Fruit fly (Drosophila melanogaster) whole organism, embryonic: Measurements from ENCODE around the gene Sf3b3.
A peak's percentile ranks its signal among the peaks of the same experiment; 100 is the strongest.

Source experiments
- CG10462 ChIP-seq: fragments of 200-800 bp; sonication (Bioruptor generic); optimal IDR thresholded peaks from 2 replicates; lab custom pipeline; 2016; ENCODE audit warnings: missing biosample characterization, missing genetic modification characterization
- CG11560 ChIP-seq: fragments of 200-800 bp; sonication (Bioruptor generic); IDR thresholded peaks from 3 replicates; pipeline ENCODE4 v1.3.6; 2022; ENCODE audit warnings: missing biosample characterization, missing genetic modification characterization
- CG14965 ChIP-seq: fragments of 200-800 bp; sonication (Bioruptor generic); optimal IDR thresholded peaks from 2 replicates; lab custom pipeline; 2016; ENCODE audit warnings: missing biosample characterization, missing genetic modification characterization, borderline replicate concordance
- CG15479 ChIP-seq: fragments of 200-800 bp; sonication (Bioruptor generic); optimal IDR thresholded peaks from 3 replicates; lab custom pipeline; 2019; ENCODE audit warnings: missing biosample characterization, mild to moderate bottlenecking, missing genetic modification characterization, moderate library complexity
- CG15514 ChIP-seq: fragments of 200-800 bp; sonication (Bioruptor generic); optimal IDR thresholded peaks from 3 replicates; lab custom pipeline; 2017; ENCODE audit warnings: missing biosample characterization, missing genetic modification characterization, mild to moderate bottlenecking, moderate library complexity, missing genetic modification reagents
- CG16813 ChIP-seq: fragments of 200-800 bp; sonication (Bioruptor generic); IDR thresholded peaks from 3 replicates; pipeline ENCODE4 v1.3.6; 2022; ENCODE audit warnings: missing biosample characterization, missing genetic modification characterization; ENCODE audit not compliant: partially characterized antibody
- CG17328 ChIP-seq: fragments of 200-800 bp; sonication (Bioruptor generic); IDR thresholded peaks from 2 replicates; pipeline ENCODE4 v1.3.6; 2022; ENCODE audit warnings: missing biosample characterization, missing genetic modification characterization
- CG17612 ChIP-seq: fragments of 200-800 bp; sonication (Bioruptor generic); IDR thresholded peaks from 2 replicates; pipeline ENCODE4 v1.3.6; 2022; ENCODE audit warnings: missing biosample characterization, missing genetic modification characterization
- CG18764 ChIP-seq: fragments of 200-800 bp; sonication (Bioruptor generic); optimal IDR thresholded peaks from 3 replicates; lab custom pipeline; 2016; ENCODE audit warnings: missing biosample characterization, missing genetic modification characterization
- CG30020 ChIP-seq: fragments of 200-800 bp; optimal IDR thresholded peaks from 2 replicates; lab custom pipeline; 2019; ENCODE audit warnings: missing biosample characterization, mild to moderate bottlenecking, missing genetic modification characterization, moderate library complexity
- CG3065 ChIP-seq: fragments of 200-800 bp; sonication (Bioruptor generic); optimal IDR thresholded peaks from 2 replicates; lab custom pipeline; 2016; ENCODE audit warnings: missing biosample characterization, missing genetic modification characterization
- CG31365 ChIP-seq: fragments of 200-800 bp; sonication (Bioruptor generic); optimal IDR thresholded peaks from 2 replicates; lab custom pipeline; 2018; ENCODE audit warnings: missing biosample characterization, mild to moderate bottlenecking, missing genetic modification characterization
- CG34224 ChIP-seq: fragments of 200-800 bp; sonication (Bioruptor generic); IDR thresholded peaks from 3 replicates; pipeline ENCODE4 v1.3.6; 2022; ENCODE audit warnings: missing biosample characterization, missing genetic modification characterization; ENCODE audit not compliant: partially characterized antibody
- CG6175 ChIP-seq: fragments of 200-800 bp; sonication (Bioruptor generic); IDR thresholded peaks from 3 replicates; pipeline ENCODE4 v1.3.6; 2022; ENCODE audit warnings: missing biosample characterization, missing genetic modification characterization
- CG6654 ChIP-seq: fragments of 200-800 bp; sonication (Bioruptor generic); optimal IDR thresholded peaks from 2 replicates; lab custom pipeline; 2017; ENCODE audit warnings: missing biosample characterization, mild to moderate bottlenecking, missing genetic modification characterization
- CG6791 ChIP-seq: fragments of 200-800 bp; sonication (Bioruptor generic); IDR thresholded peaks from 3 replicates; pipeline ENCODE4 v1.3.6; 2022; ENCODE audit warnings: missing biosample characterization, missing genetic modification characterization; ENCODE audit not compliant: partially characterized antibody
- CG7786 ChIP-seq: fragments of 200-800 bp; sonication (Bioruptor generic); optimal IDR thresholded peaks from 2 replicates; lab custom pipeline; 2016; ENCODE audit warnings: missing biosample characterization, missing genetic modification characterization
- CG8290 ChIP-seq, 3 experiments: fragments of 200-800 bp; sonication (Bioruptor generic); optimal IDR thresholded peaks; 2 replicates each; lab custom pipeline; 2016 to 2019; ENCODE audit warnings: missing biosample characterization in 3 of 3, missing genetic modification characterization in 3 of 3, mild to moderate bottlenecking in 2 of 3, moderate library complexity in 1 of 3
- CG8924 ChIP-seq: fragments of 200-800 bp; optimal IDR thresholded peaks from 3 replicates; lab custom pipeline; 2019; ENCODE audit warnings: missing biosample characterization, mild to moderate bottlenecking, missing genetic modification characterization, moderate library complexity
- CG9609 ChIP-seq: fragments of 200-800 bp; sonication (Bioruptor generic); optimal IDR thresholded peaks from 3 replicates; lab custom pipeline; 2016; ENCODE audit warnings: missing biosample characterization, missing genetic modification characterization
- CoRest ChIP-seq: fragments of 200-800 bp; sonication (Bioruptor generic); optimal IDR thresholded peaks from 3 replicates; lab custom pipeline; 2018; ENCODE audit warnings: missing biosample characterization, mild to moderate bottlenecking, missing genetic modification characterization, moderate library complexity
- D19B ChIP-seq: fragments of 200-800 bp; sonication (Bioruptor generic); optimal IDR thresholded peaks from 2 replicates; lab custom pipeline; 2017; ENCODE audit warnings: missing biosample characterization, mild to moderate bottlenecking, missing genetic modification characterization
- ERR ChIP-seq: fragments of 200-800 bp; sonication (Bioruptor generic); optimal IDR thresholded peaks from 2 replicates; lab custom pipeline; 2016; ENCODE audit warnings: missing biosample characterization, missing genetic modification characterization
- HLH3B ChIP-seq: fragments of 200-800 bp; sonication (Bioruptor generic); IDR thresholded peaks from 2 replicates; pipeline ENCODE4 v1.3.6; 2022; ENCODE audit warnings: missing biosample characterization, missing genetic modification characterization
- Hr3 ChIP-seq: fragments of 200-800 bp; sonication (Bioruptor generic); optimal IDR thresholded peaks from 3 replicates; lab custom pipeline; 2016; ENCODE audit warnings: missing biosample characterization, missing genetic modification characterization
- Hr78 ChIP-seq, 2 experiments: fragments of 200-800 bp in 1 of 2; fragments of >200 bp in 1 of 2; sonication (Bioruptor generic) in 1 of 2; optimal IDR thresholded peaks; 2 replicates each; lab custom pipeline; 2017 to 2019; ENCODE audit warnings: missing biosample characterization in 2 of 2, missing genetic modification characterization in 2 of 2, mild to moderate bottlenecking in 1 of 2, moderate library complexity in 1 of 2
- MBD-R2 ChIP-seq: fragments of 200-800 bp; sonication (Bioruptor generic); IDR thresholded peaks from 2 replicates; pipeline ENCODE4 v1.3.6; 2022; ENCODE audit warnings: missing biosample characterization, missing genetic modification characterization
- Mad ChIP-seq: fragments of 200-800 bp; sonication (Bioruptor generic); optimal IDR thresholded peaks from 2 replicates; lab custom pipeline; 2016; ENCODE audit warnings: missing biosample characterization, missing genetic modification characterization
- Xbp1 ChIP-seq: fragments of 200-800 bp; sonication (Bioruptor generic); optimal IDR thresholded peaks from 3 replicates; lab custom pipeline; 2016; ENCODE audit warnings: missing biosample characterization, mild to moderate bottlenecking, missing genetic modification characterization
- amos ChIP-seq: fragments of 200-800 bp; sonication (Bioruptor generic); IDR thresholded peaks from 2 replicates; pipeline ENCODE4 v1.3.6; 2022; ENCODE audit warnings: missing biosample characterization, missing genetic modification characterization; ENCODE audit not compliant: partially characterized antibody
- cato ChIP-seq: fragments of 200-800 bp; sonication (Bioruptor generic); optimal IDR thresholded peaks from 2 replicates; lab custom pipeline; 2016; ENCODE audit warnings: missing biosample characterization, missing genetic modification characterization, borderline replicate concordance
- chm ChIP-seq: fragments of 200-800 bp; sonication (Bioruptor generic); IDR thresholded peaks from 2 replicates; pipeline ENCODE4 v1.3.6; 2022; ENCODE audit warnings: missing biosample characterization, missing genetic modification characterization
- crp ChIP-seq, 2 experiments: fragments of 200-800 bp; sonication (Bioruptor generic); optimal IDR thresholded peaks; 2 replicates in 1 of 2; 3 replicates in 1 of 2; lab custom pipeline; 2017; ENCODE audit warnings: missing biosample characterization in 2 of 2, missing genetic modification characterization in 2 of 2, mild to moderate bottlenecking in 1 of 2, moderate library complexity in 1 of 2
- disco-r ChIP-seq: fragments of 200-800 bp; sonication (Bioruptor generic); optimal IDR thresholded peaks from 2 replicates; lab custom pipeline; 2016; ENCODE audit warnings: missing biosample characterization, missing genetic modification characterization
- dmrt11E ChIP-seq: fragments of 200-800 bp; sonication (Bioruptor generic); optimal IDR thresholded peaks from 3 replicates; lab custom pipeline; 2018; ENCODE audit warnings: missing biosample characterization, mild to moderate bottlenecking, missing genetic modification characterization, moderate library complexity
- emc ChIP-seq: fragments of 200-800 bp; sonication (Bioruptor generic); optimal IDR thresholded peaks from 2 replicates; lab custom pipeline; 2016; ENCODE audit warnings: missing biosample characterization, missing genetic modification characterization
- fd64A ChIP-seq: fragments of 200-800 bp; sonication (Bioruptor generic); optimal IDR thresholded peaks from 3 replicates; lab custom pipeline; 2018; ENCODE audit warnings: missing biosample characterization, mild to moderate bottlenecking, missing genetic modification characterization
- grn ChIP-seq: fragments of 200-800 bp; sonication (Bioruptor generic); optimal IDR thresholded peaks from 3 replicates; lab custom pipeline; 2017; ENCODE audit warnings: missing biosample characterization, missing genetic modification characterization
- insv ChIP-seq, 2 experiments: fragments of 200-800 bp; sonication (Bioruptor generic); optimal IDR thresholded peaks; 3 replicates each; lab custom pipeline; 2016 to 2018; ENCODE audit warnings: missing biosample characterization in 2 of 2, missing genetic modification characterization in 2 of 2
- inv ChIP-seq: fragments of 200-800 bp; sonication (Bioruptor generic); IDR thresholded peaks from 2 replicates; pipeline ENCODE4 v1.3.6; 2022; ENCODE audit warnings: missing biosample characterization, missing genetic modification characterization; ENCODE audit not compliant: partially characterized antibody
- maf-S ChIP-seq: fragments of 200-800 bp; sonication (Bioruptor generic); optimal IDR thresholded peaks from 2 replicates; lab custom pipeline; 2016; ENCODE audit warnings: missing biosample characterization, missing genetic modification characterization
- mam ChIP-seq: fragments of 200-800 bp; sonication (Bioruptor generic); optimal IDR thresholded peaks from 3 replicates; lab custom pipeline; 2016; ENCODE audit warnings: missing biosample characterization, missing genetic modification characterization
- oc ChIP-seq: fragments of 200-800 bp; sonication (Bioruptor generic); optimal IDR thresholded peaks from 2 replicates; lab custom pipeline; 2018; ENCODE audit warnings: missing biosample characterization, mild to moderate bottlenecking, missing genetic modification characterization, moderate library complexity
- pita ChIP-seq: fragments of 200-800 bp; sonication (Bioruptor generic); optimal IDR thresholded peaks from 2 replicates; lab custom pipeline; 2017; ENCODE audit warnings: missing biosample characterization, mild to moderate bottlenecking, missing genetic modification characterization
- sqz ChIP-seq: fragments of 200-800 bp; sonication (Bioruptor generic); optimal IDR thresholded peaks from 3 replicates; lab custom pipeline; 2018; ENCODE audit warnings: missing biosample characterization, mild to moderate bottlenecking, missing genetic modification characterization
- unc-4 ChIP-seq: fragments of 200-800 bp; sonication (Bioruptor generic); IDR thresholded peaks from 2 replicates; pipeline ENCODE4 v1.3.6; 2022; ENCODE audit warnings: missing biosample characterization, missing genetic modification characterization; ENCODE audit not compliant: partially characterized antibody
- unpg ChIP-seq: fragments of 200-800 bp; sonication (Bioruptor generic); optimal IDR thresholded peaks from 3 replicates; lab custom pipeline; 2018; ENCODE audit warnings: missing biosample characterization, mild to moderate bottlenecking, missing genetic modification characterization, moderate library complexity
- usp ChIP-seq: fragments of >200 bp; optimal IDR thresholded peaks from 2 replicates; lab custom pipeline; 2017; ENCODE audit warnings: missing biosample characterization, missing genetic modification characterization

Gene Sf3b3

dm6 chr3L:819297-819886, 13.8 kb downstream of the Sf3b3 start (continued):
- TF ChIP-seq CG15514 (peak; percentile 67), CG7786 (peak; percentile 80), CG17328 (peak; percentile 97), CG6175 (GFP tag; lab: Robert Waterston, UW) (peak; percentile 87), CG31365 (tag; lab: Kevin White, UChicago) (peak; percentile 73), MBD-R2 (GFP tag; lab: Robert Waterston, UW) (peak; percentile 71), emc (GFP tag; lab: Kevin White, UChicago) (peak; percentile 73), Xbp1 (peak; percentile 93), CG6791 (GFP tag; lab: Robert Waterston, UW) (no peak), Mad (GFP tag; lab: Kevin White, UChicago) (peak; percentile 76), CG18764 (peak; percentile 80), fd64A (GFP tag; lab: Kevin White, UChicago) (peak; percentile 75), maf-S (GFP tag; lab: Kevin White, UChicago) (peak; percentile 83), disco-r (GFP tag; lab: Kevin White, UChicago) (peak; percentile 82), ERR (peak; percentile 85), Hr3 (peak; percentile 78), grn (GFP tag; lab: Kevin White, UChicago) (peak; percentile 23), CG34224 (GFP tag; lab: Robert Waterston, UW) (no peak), oc (peak; percentile 94), amos (no peak), dmrt11E (tag; lab: Kevin White, UChicago) (peak; percentile 37), CG16813 (GFP tag; lab: Robert Waterston, UW) (no peak), CG8290 (GFP tag; optimal IDR thresholded peaks at IDR 0.05; lab: Kevin White, UChicago) (peak; percentile 41), CG8290 (tag; optimal IDR thresholded peaks at IDR 0.05; lab: Kevin White, UChicago) (peak in 1 of 2 experiments; percentile 97), inv (GFP tag; lab: Robert Waterston, UW) (no peak), CG8924 (peak; percentile 85), unc-4 (no peak), CG11560 (tag; lab: Robert Waterston, UW) (peak; percentile 83), cato (GFP tag; lab: Kevin White, UChicago) (peak; percentile 59), D19B (GFP tag; lab: Kevin White, UChicago) (peak; percentile 51), CG10462 (GFP tag; lab: Kevin White, UChicago) (peak; percentile 75), chm (GFP tag; lab: Robert Waterston, UW) (peak; percentile 96), mam (GFP tag; lab: Kevin White, UChicago) (peak; percentile 86), pita (GFP tag; lab: Kevin White, UChicago) (no peak), sqz (GFP tag; lab: Kevin White, UChicago) (peak; percentile 98), CG15479 (GFP tag; lab: Kevin White, UChicago) (no peak), CG30020 (peak; percentile 19), CG9609 (GFP tag; lab: Kevin White, UChicago) (peak; percentile 84), CG3065 (GFP tag; lab: Kevin White, UChicago) (peak; percentile 41), unpg (GFP tag; lab: Kevin White, UChicago) (peak; percentile 89), CoRest (tag; lab: Kevin White, UChicago) (peak; percentile 86), usp (GFP tag; lab: Kevin White, UChicago) (no peak), CG14965 (GFP tag; lab: Kevin White, UChicago) (peak; percentile 58), CG6654 (GFP tag; lab: Kevin White, UChicago) (peak; percentile 48), CG17612 (GFP tag; lab: Robert Waterston, UW) (peak; percentile 66; the same call in 1 of the 2 replicates), HLH3B (GFP tag; lab: Robert Waterston, UW) (peak; percentile 95), insv (GFP tag; optimal IDR thresholded peaks at IDR 0.05; lab: Kevin White, UChicago) (peak in 1 of 2 experiments; percentile 22), Hr78 (GFP tag; optimal IDR thresholded peaks at IDR 0.05; lab: Kevin White, UChicago) (peak in 1 of 2 experiments; percentile 82), crp (GFP tag; optimal IDR thresholded peaks at IDR 0.05; lab: Kevin White, UChicago) (peak in 1 of 2 experiments; percentile 35)
